Worm (Caenorhabditis elegans): Measurements from ENCODE around the gene R04E5.8.
A peak's percentile ranks its signal among the peaks of the same experiment; 100 is the strongest.

R04E5.8 gene

ce11 chrX:8806070-8806799 lies at the start of gene R04E5.8 (continued):
- TF ChIP-seq lir-3 (tag; optimal IDR thresholded peaks at IDR 0.05; ENCODE audit: poor library complexity): no peak
- no peak for TF ChIP-seq lin-39 (tag; optimal IDR thresholded peaks at IDR 0.05)
- no peak for TF ChIP-seq aha-1 (tag; optimal IDR thresholded peaks at IDR 0.05)
- TF ChIP-seq ztf-11 (tag; optimal IDR thresholded peaks at IDR 0.05): peak in 1 of 2 experiments; percentile 32
- no peak for TF ChIP-seq zag-1 (tag; optimal IDR thresholded peaks at IDR 0.05)
- peak in 1 of 3 experiments; percentile 63 for TF ChIP-seq ceh-82 (tag; optimal IDR thresholded peaks at IDR 0.05)
- no peak for TF ChIP-seq efl-3 (GFP tag; optimal IDR thresholded peaks at IDR 0.05)
- no peak for TF ChIP-seq tlp-1 (tag; optimal IDR thresholded peaks at IDR 0.05)
- no peak for TF ChIP-seq lin-15B (tag; optimal IDR thresholded peaks at IDR 0.05)
- TF ChIP-seq egl-13 (tag; optimal IDR thresholded peaks at IDR 0.05): peak; percentile 57
- no peak for TF ChIP-seq ceh-63 (GFP tag; optimal IDR thresholded peaks at IDR 0.05)
- TF ChIP-seq fkh-10 (GFP tag; optimal IDR thresholded peaks at IDR 0.05): peak; percentile 52
- TF ChIP-seq snpc-4 (tag; optimal IDR thresholded peaks at IDR 0.05): peak; percentile 31
- TF ChIP-seq sptf-1 (tag; optimal IDR thresholded peaks at IDR 0.05): no peak
- TF ChIP-seq dsc-1 (tag; optimal IDR thresholded peaks at IDR 0.05): peak; percentile 21
- TF ChIP-seq xbp-1 (tag; optimal IDR thresholded peaks at IDR 0.05): peak; percentile 0
- no peak for TF ChIP-seq nhr-28 (tag; optimal IDR thresholded peaks at IDR 0.05)
- peak; percentile 72 for TF ChIP-seq nhr-47 (tag; optimal IDR thresholded peaks at IDR 0.05)
- no peak for TF ChIP-seq rnt-1 (tag; optimal IDR thresholded peaks at IDR 0.05)
- TF ChIP-seq isw-1 (GFP tag; IDR thresholded peaks at IDR 0.05): 0 out of 2 replicates have a peak, but pooled peaks have one; percentile 4
- no peak for TF ChIP-seq unc-62 (GFP tag; optimal IDR thresholded peaks at IDR 0.05)
- TF ChIP-seq ama-1 (optimal IDR thresholded peaks at IDR 0.05): no peak
- TF ChIP-seq hlh-4 (tag; optimal IDR thresholded peaks at IDR 0.05): no peak
- no peak for TF ChIP-seq pag-3 (tag; optimal IDR thresholded peaks at IDR 0.05; ENCODE audit: borderline replicate concordance, insufficient read depth)
- TF ChIP-seq nhr-237 (tag; optimal IDR thresholded peaks at IDR 0.05): no peak
- TF ChIP-seq C34B4.2 (tag; optimal IDR thresholded peaks at IDR 0.05): no peak
- TF ChIP-seq lsy-2 (tag; optimal IDR thresholded peaks at IDR 0.05): peak; percentile 4 to 25
- no peak for TF ChIP-seq ceh-90 (tag; optimal IDR thresholded peaks at IDR 0.05)
- no peak for TF ChIP-seq mep-1 (tag; optimal IDR thresholded peaks at IDR 0.05)
- no peak for TF ChIP-seq elt-2 (tag; optimal IDR thresholded peaks at IDR 0.05)
- no peak for TF ChIP-seq unc-30 (tag; optimal IDR thresholded peaks at IDR 0.05)
- TF ChIP-seq ces-1 (GFP tag; optimal IDR thresholded peaks at IDR 0.05): no peak

ce11 chrX:8854409-8854808 lies 48.5 kb upstream of the R04E5.8 start:
- TF ChIP-seq snu-23 (GFP tag; optimal IDR thresholded peaks at IDR 0.05) (no peak), mep-1 (tag; optimal IDR thresholded peaks at IDR 0.05) (no peak), egl-13 (tag; optimal IDR thresholded peaks at IDR 0.05) (no peak), nhr-19 (GFP tag; conservative IDR thresholded peaks at IDR 0.05) (no peak), mdl-1 (tag; optimal IDR thresholded peaks at IDR 0.05) (no peak), pag-3 (tag; optimal IDR thresholded peaks at IDR 0.05; ENCODE audit: borderline replicate concordance, insufficient read depth) (no peak), elt-3 (tag; optimal IDR thresholded peaks at IDR 0.05) (no peak), grh-1 (GFP tag; IDR thresholded peaks at IDR 0.05) (no peak), nhr-90 (tag; optimal IDR thresholded peaks at IDR 0.05; ENCODE audit: poor library complexity) (no peak), nhr-85 (tag) (no peak), hpl-2 (GFP tag; optimal IDR thresholded peaks at IDR 0.05) (no peak), dpl-1 (GFP tag; optimal IDR thresholded peaks at IDR 0.05) (no peak), pax-3 (tag; optimal IDR thresholded peaks at IDR 0.05) (no peak), nhr-76 (tag; optimal IDR thresholded peaks at IDR 0.05) (no peak), fos-1 (tag; optimal IDR thresholded peaks at IDR 0.05) (no peak), xbp-1 (tag; optimal IDR thresholded peaks at IDR 0.05) (no peak), ceh-88 (GFP tag; IDR thresholded peaks at IDR 0.05) (no peak), nhr-237 (tag; optimal IDR thresholded peaks at IDR 0.05) (no peak)
